Worm (Caenorhabditis elegans): Measurements from ENCODE around the gene dsh-2.

DNA sequence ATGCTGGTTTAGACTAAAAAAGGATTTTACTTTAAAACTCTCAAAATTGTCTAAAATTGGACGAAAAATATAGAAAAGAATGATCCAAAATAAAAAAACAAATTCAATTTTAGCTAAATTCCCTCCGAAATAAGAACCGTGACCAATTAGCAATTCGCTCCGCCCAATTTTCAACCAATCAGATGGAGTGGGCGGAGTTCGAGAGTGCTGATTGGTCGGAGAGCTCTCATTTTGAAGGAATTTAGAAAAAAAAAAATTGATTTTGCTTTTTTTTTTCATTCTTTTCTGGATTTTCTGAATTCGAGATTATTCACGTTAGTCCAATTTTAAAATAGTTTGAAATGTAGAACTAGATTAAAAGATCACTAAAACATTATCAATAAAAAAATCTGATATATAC is 18.1 kb upstream of the dsh-2 start:
- no peak for TF ChIP-seq fkh-10 (GFP tag; optimal IDR thresholded peaks at IDR 0.05)
- TF ChIP-seq nhr-12 (tag; optimal IDR thresholded peaks at IDR 0.05): no peak
- no peak for TF ChIP-seq mdl-1 (tag; optimal IDR thresholded peaks at IDR 0.05)
- no peak for TF ChIP-seq ceh-8 (GFP tag; optimal IDR thresholded peaks at IDR 0.05)
- TF ChIP-seq irx-1 (tag; optimal IDR thresholded peaks at IDR 0.05): no peak
- TF ChIP-seq snpc-4 (tag; optimal IDR thresholded peaks at IDR 0.05): no peak
- no peak for TF ChIP-seq xbp-1 (tag; optimal IDR thresholded peaks at IDR 0.05)
- TF ChIP-seq fos-1 (tag; optimal IDR thresholded peaks at IDR 0.05): no peak
- no peak for TF ChIP-seq nhr-28 (tag; optimal IDR thresholded peaks at IDR 0.05)
- TF ChIP-seq aha-1 (tag; optimal IDR thresholded peaks at IDR 0.05): no peak
